Fruit fly (Drosophila melanogaster): ENCODE measurements around the gene CG4456.

DNA sequence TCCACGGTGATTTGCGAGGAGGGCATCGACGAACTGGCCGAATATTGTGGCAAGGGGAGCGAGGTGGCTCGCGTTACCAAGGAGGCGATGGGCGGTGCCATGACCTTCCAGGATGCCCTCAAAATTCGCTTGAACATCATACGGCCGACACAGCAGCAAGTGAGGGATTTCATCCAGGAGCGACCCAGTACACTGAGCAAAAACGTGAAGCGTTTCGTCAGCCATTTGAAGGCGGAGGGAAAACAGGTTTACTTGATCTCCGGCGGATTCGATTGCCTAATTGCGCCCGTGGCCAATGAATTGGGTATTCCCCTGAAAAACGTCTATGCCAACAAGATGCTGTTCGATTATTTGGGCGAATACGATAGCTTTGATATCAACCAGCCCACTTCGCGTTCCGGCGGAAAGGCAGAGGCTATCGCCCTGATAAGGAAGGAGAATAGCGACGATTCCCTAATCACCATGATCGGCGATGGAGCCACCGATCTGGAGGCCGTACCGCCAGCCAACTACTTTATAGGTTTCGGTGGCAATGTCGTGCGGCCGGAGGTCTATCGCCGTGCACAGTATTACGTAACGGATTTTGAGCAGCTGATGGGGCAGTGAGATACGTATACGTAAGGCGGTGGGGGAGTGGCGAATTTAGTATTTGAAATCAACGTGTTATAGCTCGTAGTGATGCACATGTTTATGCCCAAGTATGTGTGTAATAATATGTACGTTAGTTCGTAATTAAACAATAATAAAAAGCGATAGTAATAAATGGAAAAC is 51.4 kb downstream of the CG4456 start:
- no peak for TF ChIP-seq OdsH (GFP tag; optimal IDR thresholded peaks at IDR 0.05)
- TF ChIP-seq br (GFP tag; optimal IDR thresholded peaks at IDR 0.05), result no peak
- no peak for TF ChIP-seq pan (optimal IDR thresholded peaks at IDR 0.05)
- TF ChIP-seq Vsx2 (GFP tag; optimal IDR thresholded peaks at IDR 0.05; ENCODE audit: partially characterized antibody), result no peak
- no peak for TF ChIP-seq h (GFP tag; optimal IDR thresholded peaks at IDR 0.05)
- no peak for TF ChIP-seq woc (GFP tag; optimal IDR thresholded peaks at IDR 0.05)
- no peak for TF ChIP-seq rgr (GFP tag; optimal IDR thresholded peaks at IDR 0.05)
